Worm (Caenorhabditis elegans) whole organism, L2 larva: ENCODE measurements around the gene Y38F2AL.12.

Experiments
- C34F6.9 ChIP-seq: fragments of 150-350 bp; optimal IDR thresholded peaks from 2 replicates; lab custom pipeline; 2014; ENCODE audit warnings: missing biosample characterization, missing genetic modification characterization
- F13H6.1 ChIP-seq: sonication (generic microtip); optimal IDR thresholded peaks from 2 replicates; lab custom pipeline; 2016; ENCODE audit warnings: missing genetic modification characterization, missing compliant biosample characterization
- R02D3.7 ChIP-seq: fragments of 150-350 bp; optimal IDR thresholded peaks from 2 replicates; lab custom pipeline; 2014; ENCODE audit warnings: missing biosample characterization, missing genetic modification characterization
- Y55F3AM.14 ChIP-seq: fragments of 200-800 bp; sonication (Bioruptor generic); optimal IDR thresholded peaks from 2 replicates; lab custom pipeline; 2018; ENCODE audit warnings: mild to moderate bottlenecking, missing genetic modification characterization, missing compliant biosample characterization
- ZK546.5 ChIP-seq: sonication (generic microtip); optimal IDR thresholded peaks from 2 replicates; lab custom pipeline; 2017; ENCODE audit warnings: missing biosample characterization, missing genetic modification characterization
- alr-1 ChIP-seq: fragments of 150-350 bp; optimal IDR thresholded peaks from 2 replicates; lab custom pipeline; 2014; ENCODE audit warnings: missing biosample characterization, missing genetic modification characterization
- ama-1 ChIP-seq: fragments of 150-350 bp; optimal IDR thresholded peaks from 2 replicates; lab custom pipeline; 2018; ENCODE audit warnings: inconsistent platforms
- dmd-4 ChIP-seq: sonication (generic microtip); optimal IDR thresholded peaks from 2 replicates; lab custom pipeline; 2017; ENCODE audit warnings: missing biosample characterization, missing genetic modification characterization
- egl-27 ChIP-seq: sonication (generic microtip); optimal IDR thresholded peaks from 3 replicates; lab custom pipeline; 2017; ENCODE audit warnings: missing biosample characterization, missing genetic modification reagents, missing genetic modification characterization
- fos-1 ChIP-seq: fragments of 150-350 bp; optimal IDR thresholded peaks from 2 replicates; lab custom pipeline; 2014; ENCODE audit warnings: missing biosample characterization, missing genetic modification characterization
- lin-11 ChIP-seq: fragments of 150-350 bp; sonication (generic microtip); optimal IDR thresholded peaks from 2 replicates; lab custom pipeline; 2014; ENCODE audit warnings: missing biosample characterization, missing genetic modification characterization, inconsistent platforms, mixed read lengths
- lsy-2 ChIP-seq, 2 experiments: fragments of 150-350 bp in 1 of 2; sonication (generic microtip) in 1 of 2; optimal IDR thresholded peaks; 2 replicates each; lab custom pipeline; 2014 to 2017; ENCODE audit warnings: missing biosample characterization in 2 of 2, missing genetic modification characterization in 2 of 2
- mab-5 ChIP-seq: fragments of 150-350 bp; optimal IDR thresholded peaks from 2 replicates; lab custom pipeline; 2014; ENCODE audit warnings: missing biosample characterization, missing genetic modification characterization
- mbf-1 ChIP-seq: sonication (generic microtip); optimal IDR thresholded peaks from 2 replicates; lab custom pipeline; 2017; ENCODE audit warnings: missing biosample characterization, missing genetic modification characterization
- mdl-1 ChIP-seq, 2 experiments: fragments of 150-350 bp in 1 of 2; sonication (generic microtip) in 1 of 2; optimal IDR thresholded peaks; 2 replicates each; lab custom pipeline; 2017; ENCODE audit warnings: missing biosample characterization in 2 of 2, missing genetic modification characterization in 2 of 2
- nhr-10 ChIP-seq: sonication (generic microtip); optimal IDR thresholded peaks from 2 replicates; lab custom pipeline; 2017; ENCODE audit warnings: missing biosample characterization, missing genetic modification characterization
- nhr-11 ChIP-seq: fragments of 150-350 bp; optimal IDR thresholded peaks from 2 replicates; lab custom pipeline; 2014; ENCODE audit warnings: missing biosample characterization, missing genetic modification characterization
- nhr-12 ChIP-seq: fragments of 150-350 bp; optimal IDR thresholded peaks from 2 replicates; lab custom pipeline; 2014; ENCODE audit warnings: missing biosample characterization, missing genetic modification characterization
- nhr-129 ChIP-seq: fragments of 150-350 bp; optimal IDR thresholded peaks from 2 replicates; lab custom pipeline; 2014; ENCODE audit warnings: missing biosample characterization, missing genetic modification characterization
- nhr-23 ChIP-seq: fragments of 150-350 bp; optimal IDR thresholded peaks from 2 replicates; lab custom pipeline; 2014; ENCODE audit warnings: missing biosample characterization, missing genetic modification reagents, missing genetic modification characterization
- nhr-237 ChIP-seq: fragments of 150-350 bp; optimal IDR thresholded peaks from 2 replicates; lab custom pipeline; 2014; ENCODE audit warnings: missing biosample characterization, missing genetic modification characterization
- nhr-25 ChIP-seq: fragments of 150-350 bp; sonication (generic microtip); optimal IDR thresholded peaks from 3 replicates; lab custom pipeline; 2014; ENCODE audit warnings: missing biosample characterization, missing genetic modification characterization
- nhr-77 ChIP-seq: fragments of 150-350 bp; optimal IDR thresholded peaks from 2 replicates; lab custom pipeline; 2014; ENCODE audit warnings: missing biosample characterization, missing genetic modification characterization
- sma-9 ChIP-seq, 2 experiments: fragments of 150-350 bp in 1 of 2; sonication (generic microtip) in 1 of 2; optimal IDR thresholded peaks; 2 replicates each; lab custom pipeline; 2014 to 2016; ENCODE audit warnings: missing genetic modification characterization in 2 of 2, mild to moderate bottlenecking in 1 of 2, missing biosample characterization in 1 of 2, missing compliant biosample characterization in 1 of 2, missing genetic modification reagents in 1 of 2, moderate library complexity in 1 of 2
- snpc-4 ChIP-seq: fragments of 150-350 bp; optimal IDR thresholded peaks from 2 replicates; lab custom pipeline; 2014; ENCODE audit warnings: missing biosample characterization, missing genetic modification characterization
- unc-39 ChIP-seq: fragments of 150-350 bp; optimal IDR thresholded peaks from 2 replicates; lab custom pipeline; 2014; ENCODE audit warnings: missing biosample characterization, missing genetic modification characterization
- unc-55 ChIP-seq: fragments of 150-350 bp; sonication (generic microtip); optimal IDR thresholded peaks from 3 replicates; lab custom pipeline; 2014; ENCODE audit warnings: missing biosample characterization, missing genetic modification reagents, missing genetic modification characterization
- unc-62 ChIP-seq: fragments of 150-350 bp; optimal IDR thresholded peaks from 2 replicates; lab custom pipeline; 2014; ENCODE audit warnings: missing biosample characterization, missing genetic modification reagents, missing genetic modification characterization
- zag-1 ChIP-seq: fragments of 150-350 bp; optimal IDR thresholded peaks from 2 replicates; lab custom pipeline; 2014; ENCODE audit warnings: missing biosample characterization, missing genetic modification characterization

The Y38F2AL.12 gene

DNA sequence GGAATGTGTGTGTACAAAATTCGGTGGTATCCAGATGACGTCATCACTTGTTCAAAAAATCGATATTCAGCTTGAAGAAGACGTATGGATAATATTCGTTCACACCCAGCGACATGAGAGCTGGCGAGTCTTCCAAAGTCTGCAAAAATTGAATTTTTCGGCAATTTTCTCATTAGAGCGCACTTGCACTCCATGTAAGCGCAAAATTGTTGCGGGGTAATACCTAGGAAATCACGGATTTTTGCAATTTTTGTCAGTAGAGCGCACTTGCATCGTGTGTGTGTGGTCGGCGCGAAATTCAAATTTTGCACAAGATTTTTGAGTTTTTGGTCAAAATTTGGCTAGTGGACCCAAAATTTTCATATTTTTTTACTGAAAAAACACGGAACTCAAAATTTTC is 8.2 kb upstream of the Y38F2AL.12 start:
- TF ChIP-seq nhr-23 (tag; lab: Kevin White, UChicago) (no peak), egl-27 (tag; lab: Kevin White, UChicago) (no peak), C34F6.9 (tag; lab: Kevin White, UChicago) (no peak), unc-62 (GFP tag; lab: Kevin White, UChicago) (no peak), sma-9 (GFP tag; optimal IDR thresholded peaks at IDR 0.05; lab: Kevin White, UChicago) (no peak), sma-9 (tag; optimal IDR thresholded peaks at IDR 0.05; lab: Kevin White, UChicago) (no peak), lsy-2 (tag; optimal IDR thresholded peaks at IDR 0.05; lab: Kevin White, UChicago) (no peak), alr-1 (no peak), R02D3.7 (tag; lab: Kevin White, UChicago) (no peak), lin-11 (tag; lab: Kevin White, UChicago) (no peak), mbf-1 (no peak)

DNA sequence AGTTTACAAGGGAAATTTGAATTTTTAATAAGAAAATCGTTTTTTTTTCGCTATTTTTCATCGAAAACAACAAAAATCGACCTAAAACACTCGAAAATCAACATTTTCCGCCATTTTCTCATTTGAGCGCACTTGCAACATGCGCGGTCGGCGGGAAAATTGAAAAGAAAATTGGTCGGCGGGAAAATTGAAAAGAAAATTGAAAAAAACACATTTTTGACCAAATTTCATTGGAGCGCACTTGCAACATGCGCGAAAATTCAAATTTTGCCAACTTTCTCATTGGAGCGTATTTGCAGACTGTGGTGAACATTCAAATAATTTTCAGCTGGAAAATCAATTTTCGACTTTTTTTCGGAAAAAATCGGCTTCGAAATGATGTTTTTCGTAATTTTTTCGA is 4.8 kb upstream of the Y38F2AL.12 start:
- TF ChIP-seq lsy-2 (tag; optimal IDR thresholded peaks at IDR 0.05; lab: Kevin White, UChicago), result no peak
- no peak for TF ChIP-seq mdl-1 (tag; optimal IDR thresholded peaks at IDR 0.05; lab: Kevin White, UChicago)
- TF ChIP-seq nhr-77, result no peak
- TF ChIP-seq dmd-4, result no peak
- TF ChIP-seq ZK546.5 (tag; lab: Kevin White, UChicago), result no peak
- no peak for TF ChIP-seq F13H6.1 (tag; lab: Kevin White, UChicago)
- no peak for TF ChIP-seq mab-5 (tag; lab: Kevin White, UChicago)
- no peak for TF ChIP-seq lin-11 (tag; lab: Kevin White, UChicago)
- TF ChIP-seq nhr-11 (tag; lab: Kevin White, UChicago), result no peak
- TF ChIP-seq ama-1 (lab: Kevin White, UChicago), result no peak
- no peak for TF ChIP-seq sma-9 (GFP tag; optimal IDR thresholded peaks at IDR 0.05; lab: Kevin White, UChicago)
- no peak for TF ChIP-seq sma-9 (tag; optimal IDR thresholded peaks at IDR 0.05; lab: Kevin White, UChicago)
- TF ChIP-seq unc-62 (GFP tag; lab: Kevin White, UChicago), result no peak
- TF ChIP-seq nhr-12, result no peak
- TF ChIP-seq zag-1 (tag; lab: Kevin White, UChicago), result no peak
- TF ChIP-seq nhr-25 (tag; lab: Kevin White, UChicago), result no peak

DNA sequence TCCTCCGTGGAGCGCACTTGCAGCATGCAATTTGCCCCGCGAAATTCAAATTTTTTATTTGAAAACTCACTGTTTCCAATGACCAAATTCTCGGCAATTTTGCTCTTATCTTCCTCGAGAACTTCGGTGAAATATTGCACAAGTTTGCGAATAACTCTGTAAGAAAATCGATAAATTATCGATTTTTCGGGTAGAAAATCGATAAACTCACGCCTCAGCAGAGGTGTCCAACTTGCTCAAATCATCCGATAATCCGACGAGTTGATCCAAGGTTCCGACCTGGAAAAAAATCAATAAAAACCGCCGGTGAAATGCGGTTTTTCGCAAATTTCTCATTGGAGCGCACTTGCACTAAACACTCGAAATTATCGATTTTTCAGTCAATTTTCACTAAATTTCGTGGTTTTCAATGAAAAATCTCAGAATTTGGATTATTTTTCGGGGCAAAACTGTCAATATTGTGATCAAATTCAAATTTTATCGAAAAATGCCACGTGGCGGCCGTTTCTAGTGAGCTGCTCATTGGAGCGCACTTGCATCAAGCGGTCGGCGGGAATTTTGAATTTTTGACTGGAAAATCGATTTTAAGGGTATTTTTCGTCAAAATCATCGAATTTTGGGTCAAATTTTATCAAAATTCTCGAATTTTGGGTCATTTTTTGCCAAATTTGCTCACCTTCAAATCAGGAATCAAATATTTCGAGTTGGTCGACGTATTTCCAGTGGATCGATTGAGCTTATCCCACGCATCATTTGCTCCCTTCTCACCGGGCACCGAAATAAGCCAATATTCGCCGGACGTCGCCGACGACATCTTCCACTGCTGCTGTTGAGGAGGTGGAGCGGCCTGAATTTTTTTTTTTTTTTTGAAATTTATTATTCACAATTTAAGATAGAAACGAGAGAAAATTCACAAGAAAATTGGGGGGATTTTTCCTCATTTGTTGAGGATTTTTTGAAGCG is 2.4 kb upstream of the Y38F2AL.12 start, which contains the start of gene vha-11:
Gene vha-11 (minus strand): TSS at position 847 of the 963 bp plus-strand sequence.
- peak; percentile 57 for TF ChIP-seq ama-1 (lab: Kevin White, UChicago)
- no peak for TF ChIP-seq snpc-4 (tag; lab: Kevin White, UChicago)
- peak; percentile 4 for TF ChIP-seq unc-55 (GFP tag; lab: Kevin White, UChicago)

DNA sequence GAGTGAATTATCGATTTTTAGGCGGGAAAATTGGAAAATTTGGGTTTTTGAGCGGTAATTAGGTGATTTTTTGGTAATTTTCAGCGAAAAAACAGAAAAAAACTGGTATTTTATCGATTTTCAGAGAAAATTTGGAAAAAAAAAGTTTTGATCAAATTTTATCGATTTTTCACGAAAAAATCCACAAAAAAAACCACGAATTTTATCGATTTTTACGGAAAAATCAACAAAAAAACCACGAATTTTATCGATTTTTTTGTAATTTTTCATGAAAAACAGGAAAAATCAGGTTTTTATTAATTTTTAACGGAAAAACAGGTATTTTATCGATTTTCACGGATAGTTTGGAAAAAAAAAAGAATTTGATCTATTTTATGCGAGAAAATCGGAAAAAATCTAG is 1.5 kb upstream of the Y38F2AL.12 start:
- TF ChIP-seq nhr-25 (tag; lab: Kevin White, UChicago) (peak; percentile 13), Y55F3AM.14 (GFP tag; lab: Kevin White, UChicago) (no peak)

DNA sequence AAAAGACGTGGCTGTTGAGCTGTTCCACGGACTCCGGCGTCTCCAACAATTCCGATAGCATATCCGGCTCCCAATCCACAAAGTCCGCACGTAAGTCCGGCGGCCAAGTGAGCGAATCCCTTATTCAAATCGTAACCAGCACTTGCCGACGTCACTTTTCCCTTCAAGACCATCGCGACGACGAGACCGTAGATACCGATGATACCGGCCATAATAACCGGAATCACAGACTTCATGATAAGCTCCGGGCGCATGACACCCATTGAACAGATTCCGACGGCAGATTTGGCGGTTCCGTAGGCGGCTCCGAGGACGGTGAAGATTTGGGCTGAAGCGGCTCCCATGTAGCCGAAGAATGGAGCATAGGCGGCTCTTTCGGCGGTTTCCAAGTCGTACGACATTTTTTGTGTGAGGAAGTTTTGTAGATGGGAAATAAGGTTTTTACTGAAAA is 803 bp upstream of the Y38F2AL.12 start, which contains the start of gene vha-3:
Gene vha-3 (minus strand): TSS at position 401 of the 451 bp plus-strand sequence.
- no peak for TF ChIP-seq nhr-25 (tag; lab: Kevin White, UChicago)
- no peak for TF ChIP-seq nhr-77
- TF ChIP-seq nhr-237 (tag; lab: Kevin White, UChicago), result no peak
- TF ChIP-seq unc-62 (GFP tag; lab: Kevin White, UChicago), result no peak
- no peak for TF ChIP-seq sma-9 (GFP tag; optimal IDR thresholded peaks at IDR 0.05; lab: Kevin White, UChicago)
- no peak for TF ChIP-seq sma-9 (tag; optimal IDR thresholded peaks at IDR 0.05; lab: Kevin White, UChicago)
- no peak for TF ChIP-seq lsy-2 (tag; optimal IDR thresholded peaks at IDR 0.05; lab: Kevin White, UChicago)
- TF ChIP-seq nhr-10 (tag; lab: Kevin White, UChicago), result no peak
- no peak for TF ChIP-seq unc-39 (tag; lab: Kevin White, UChicago)
- no peak for TF ChIP-seq nhr-23 (tag; lab: Kevin White, UChicago)
- no peak for TF ChIP-seq fos-1 (tag; lab: Kevin White, UChicago)
- no peak for TF ChIP-seq nhr-129
